Fruit fly (Drosophila melanogaster) whole organism, embryonic: ENCODE data around the gene fred.
A peak's percentile ranks its signal among the peaks of the same experiment; 100 is the strongest.

Experiments
- CTCF ChIP-seq: fragments of 200-800 bp; sonication (Bioruptor generic); optimal IDR thresholded peaks from 2 replicates; lab custom pipeline; 2017; ENCODE audit warnings: missing biosample characterization, mild to moderate bottlenecking, missing genetic modification characterization, moderate library complexity
- cas ChIP-seq: fragments of 200-800 bp; sonication (Bioruptor generic); IDR thresholded peaks from 2 replicates; pipeline ENCODE4 v1.3.6; 2022; ENCODE audit warnings: missing biosample characterization, missing genetic modification characterization
- caup ChIP-seq: fragments of 200-800 bp; sonication (Bioruptor generic); optimal IDR thresholded peaks from 3 replicates; lab custom pipeline; 2017; ENCODE audit warnings: missing biosample characterization, mild to moderate bottlenecking, missing genetic modification characterization, moderate library complexity; ENCODE audit not compliant: severe bottlenecking

dm6 chr2L:4012089-4012488 lies 20.6 kb upstream of the fred start:
- TF ChIP-seq cas (no peak), CTCF (GFP tag; lab: Kevin White, UChicago) (no peak), caup (GFP tag; lab: Kevin White, UChicago) (peak; percentile 24)
